Fruit fly (Drosophila melanogaster) whole organism, adult: ENCODE results near the gene CG9926.

Experiments used
- CG12768 ChIP-seq: fragments of 200-800 bp; sonication (Bioruptor generic); optimal IDR thresholded peaks from 2 replicates; lab custom pipeline; 2017; ENCODE audit warnings: missing biosample characterization, missing genetic modification characterization, mild to moderate bottlenecking, moderate library complexity, missing genetic modification reagents
- CG5204 ChIP-seq: fragments of 200-800 bp; sonication (Bioruptor generic); optimal IDR thresholded peaks from 2 replicates; lab custom pipeline; 2016; ENCODE audit warnings: missing biosample characterization, missing genetic modification characterization
- Mnt ChIP-seq: fragments of 200-800 bp; sonication (Bioruptor generic); optimal IDR thresholded peaks from 2 replicates; lab custom pipeline; 2016; ENCODE audit warnings: missing biosample characterization, mild to moderate bottlenecking, missing genetic modification characterization
- ovo ChIP-seq: fragments of 200-800 bp; sonication (Bioruptor generic); optimal IDR thresholded peaks from 2 replicates; lab custom pipeline; 2016; ENCODE audit warnings: missing biosample characterization, missing genetic modification characterization
- toe ChIP-seq: fragments of 200-800 bp; sonication (Bioruptor generic); optimal IDR thresholded peaks from 2 replicates; lab custom pipeline; 2016; ENCODE audit warnings: missing biosample characterization, missing genetic modification characterization

DNA sequence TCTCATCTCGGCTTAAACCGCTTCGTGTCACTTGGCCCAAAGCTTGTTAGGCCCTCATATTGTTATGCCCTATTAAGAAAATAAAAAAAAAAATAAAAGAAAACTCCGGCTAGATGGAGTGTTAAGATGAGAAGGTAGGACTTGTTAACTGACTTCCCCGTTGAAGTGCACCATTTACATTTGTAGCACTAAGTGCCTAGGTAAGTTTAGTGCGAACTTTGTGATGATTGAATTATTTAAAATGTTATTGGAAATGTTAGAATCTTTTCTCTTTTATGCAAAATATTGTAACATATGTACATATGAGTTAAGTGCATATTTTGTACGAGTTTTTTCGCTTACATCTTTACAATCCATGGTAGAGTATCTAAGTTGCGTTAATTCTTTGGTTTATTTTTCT is 47.2 kb upstream of the CG9926 start:
- no peak for TF ChIP-seq CG12768
- TF ChIP-seq toe (GFP tag; lab: Kevin White, UChicago): no peak
- TF ChIP-seq ovo (GFP tag; lab: Kevin White, UChicago): no peak
- no peak for TF ChIP-seq Mnt (GFP tag; lab: Kevin White, UChicago)
- TF ChIP-seq CG5204: no peak
